Worm (Caenorhabditis elegans) whole organism, L1 larva: ENCODE results near the gene fbxc-17.

ENCODE experiments used
- C04F5.9 ChIP-seq: sonication (generic microtip); optimal IDR thresholded peaks from 2 replicates; lab custom pipeline; 2016; ENCODE audit warnings: missing genetic modification characterization, missing compliant biosample characterization
- C34B4.2 ChIP-seq: sonication (generic microtip); optimal IDR thresholded peaks from 2 replicates; lab custom pipeline; 2017; ENCODE audit warnings: mild to moderate bottlenecking, missing genetic modification characterization, missing compliant biosample characterization
- Y116A8C.19 ChIP-seq: sonication (generic microtip); optimal IDR thresholded peaks from 2 replicates; lab custom pipeline; 2016; ENCODE audit warnings: missing compliant biosample characterization, missing genetic modification characterization, borderline replicate concordance
- aha-1 ChIP-seq: fragments of 150-350 bp; optimal IDR thresholded peaks from 2 replicates; lab custom pipeline; 2014; ENCODE audit warnings: missing biosample characterization, missing genetic modification characterization
- alr-1 ChIP-seq: fragments of 200-800 bp; sonication (Bioruptor generic); optimal IDR thresholded peaks from 2 replicates; lab custom pipeline; 2018; ENCODE audit warnings: borderline replicate concordance, mild to moderate bottlenecking, missing genetic modification characterization, missing compliant biosample characterization
- ama-1 ChIP-seq: fragments of 150-350 bp; optimal IDR thresholded peaks from 2 replicates; lab custom pipeline; 2014
- ceh-8 ChIP-seq: fragments of 200-800 bp; sonication (Bioruptor generic); optimal IDR thresholded peaks from 2 replicates; lab custom pipeline; 2018; ENCODE audit warnings: mild to moderate bottlenecking, missing genetic modification characterization, moderate library complexity, missing compliant biosample characterization
- ceh-82 ChIP-seq, 3 experiments: fragments of 150-350 bp in 1 of 3; sonication (generic microtip) in 2 of 3; optimal IDR thresholded peaks; 2 replicates each; lab custom pipeline; 2014 to 2017; ENCODE audit warnings: missing biosample characterization in 3 of 3, missing genetic modification characterization in 3 of 3
- dpl-1 ChIP-seq, 3 experiments: fragments of 150-350 bp in 2 of 3; sonication (generic microtip) in 1 of 3; optimal IDR thresholded peaks; 2 replicates each; lab custom pipeline; 2014 to 2017; ENCODE audit warnings: missing biosample characterization in 3 of 3, missing genetic modification characterization in 3 of 3, missing genetic modification reagents in 3 of 3
- efl-1 ChIP-seq, 4 experiments: fragments of 150-350 bp; optimal IDR thresholded peaks in 3 of 4; peaks in 1 of 4; 1 replicate in 1 of 4; 2 replicates in 3 of 4; lab custom pipeline; 2014; ENCODE audit warnings: missing biosample characterization in 2 of 4, missing genetic modification characterization in 2 of 4, missing genetic modification reagents in 2 of 4
- elt-2 ChIP-seq: sonication (generic microtip); optimal IDR thresholded peaks from 2 replicates; lab custom pipeline; 2016; ENCODE audit warnings: missing genetic modification characterization, mild to moderate bottlenecking, inconsistent platforms, missing compliant biosample characterization, missing genetic modification reagents
- elt-3 ChIP-seq, 6 experiments: fragments of 150-350 bp in 1 of 6; sonication (generic microtip); optimal IDR thresholded peaks; 2 replicates each; lab custom pipeline; 2017 to 2018; ENCODE audit warnings: missing biosample characterization in 6 of 6, missing genetic modification characterization in 6 of 6, inconsistent platforms in 1 of 6
- fkh-10 ChIP-seq: sonication (generic microtip); optimal IDR thresholded peaks from 2 replicates; lab custom pipeline; 2017; ENCODE audit warnings: missing biosample characterization, missing genetic modification reagents, missing genetic modification characterization
- fkh-8 ChIP-seq: sonication (generic microtip); optimal IDR thresholded peaks from 2 replicates; lab custom pipeline; 2016; ENCODE audit warnings: mild to moderate bottlenecking, missing genetic modification characterization, missing compliant biosample characterization
- fos-1 ChIP-seq: fragments of 150-350 bp; optimal IDR thresholded peaks from 2 replicates; lab custom pipeline; 2014; ENCODE audit warnings: missing biosample characterization, missing genetic modification characterization
- isw-1 ChIP-seq: fragments of 200-800 bp; sonication (Bioruptor generic); IDR thresholded peaks from 2 replicates; pipeline ENCODE4 v1.3.6; 2022; ENCODE audit warnings: missing genetic modification characterization, missing compliant biosample characterization
- lin-14 ChIP-seq: fragments of 200-800 bp; sonication (Bioruptor generic); optimal IDR thresholded peaks from 2 replicates; lab custom pipeline; 2018; ENCODE audit warnings: mild to moderate bottlenecking, missing genetic modification characterization, moderate library complexity, missing compliant biosample characterization
- lin-35 ChIP-seq, 2 experiments: fragments of 150-350 bp; optimal IDR thresholded peaks; 2 replicates each; lab custom pipeline; 2014; ENCODE audit warnings: missing biosample characterization in 2 of 2, missing genetic modification characterization in 2 of 2, missing genetic modification reagents in 2 of 2
- lin-39 ChIP-seq: fragments of 150-350 bp; optimal IDR thresholded peaks from 2 replicates; lab custom pipeline; 2014; ENCODE audit warnings: missing biosample characterization, missing genetic modification reagents, missing genetic modification characterization
- mdl-1 ChIP-seq, 2 experiments: fragments of 150-350 bp; optimal IDR thresholded peaks; 2 replicates each; lab custom pipeline; 2014 to 2017; ENCODE audit warnings: missing biosample characterization in 2 of 2, missing genetic modification characterization in 2 of 2, inconsistent platforms in 1 of 2
- mef-2 ChIP-seq: fragments of 150-350 bp; optimal IDR thresholded peaks from 2 replicates; lab custom pipeline; 2014; ENCODE audit warnings: missing biosample characterization, missing genetic modification characterization
- nhr-11 ChIP-seq: fragments of 150-350 bp; optimal IDR thresholded peaks from 2 replicates; lab custom pipeline; 2014; ENCODE audit warnings: missing biosample characterization, missing genetic modification characterization
- nhr-19 ChIP-seq: fragments of 200-800 bp; sonication (Bioruptor generic); conservative IDR thresholded peaks from 2 replicates; pipeline ENCODE4 v1.3.6; 2022; ENCODE audit warnings: missing genetic modification characterization, missing compliant biosample characterization
- nhr-237 ChIP-seq: fragments of 150-350 bp; optimal IDR thresholded peaks from 2 replicates; lab custom pipeline; 2014; ENCODE audit warnings: missing biosample characterization, missing genetic modification characterization
- nhr-77 ChIP-seq: fragments of 150-350 bp; optimal IDR thresholded peaks from 2 replicates; lab custom pipeline; 2014; ENCODE audit warnings: missing biosample characterization, missing genetic modification characterization
- nhr-85 ChIP-seq: sonication (generic microtip); peaks from one replicate; lab custom pipeline; 2016; ENCODE audit warnings: missing genetic modification characterization, inconsistent platforms, missing compliant biosample characterization
- pag-3 ChIP-seq: sonication (generic microtip); optimal IDR thresholded peaks from 2 replicates; lab custom pipeline; 2017; ENCODE audit warnings: missing genetic modification characterization, mild to moderate bottlenecking, missing compliant biosample characterization, antibody characterized with exemption, borderline replicate concordance; ENCODE audit not compliant: insufficient read depth
- pqm-1 ChIP-seq: sonication (generic microtip); optimal IDR thresholded peaks from 3 replicates; lab custom pipeline; 2017; ENCODE audit warnings: missing biosample characterization, missing genetic modification characterization
- tlp-1 ChIP-seq: fragments of 150-350 bp; optimal IDR thresholded peaks from 2 replicates; lab custom pipeline; 2014; ENCODE audit warnings: missing biosample characterization, missing genetic modification characterization
- unc-130 ChIP-seq: fragments of 150-350 bp; optimal IDR thresholded peaks from 2 replicates; lab custom pipeline; 2017; ENCODE audit warnings: missing biosample characterization, missing genetic modification characterization, inconsistent platforms
- unc-86 ChIP-seq: sonication (generic microtip); optimal IDR thresholded peaks from 2 replicates; lab custom pipeline; 2016; ENCODE audit warnings: missing genetic modification characterization, missing compliant biosample characterization
- unc-98 ChIP-seq: fragments of 200-800 bp; sonication (Bioruptor generic); IDR thresholded peaks from 2 replicates; pipeline ENCODE4 v1.3.6; 2022; ENCODE audit warnings: missing genetic modification characterization, missing compliant biosample characterization
- xbp-1 ChIP-seq: sonication (generic microtip); optimal IDR thresholded peaks from 2 replicates; lab custom pipeline; 2016; ENCODE audit warnings: missing genetic modification characterization, missing compliant biosample characterization
- zag-1 ChIP-seq: fragments of 150-350 bp; optimal IDR thresholded peaks from 2 replicates; lab custom pipeline; 2014; ENCODE audit warnings: missing biosample characterization, missing genetic modification characterization
- zip-4 ChIP-seq: fragments of 200-800 bp; sonication (Bioruptor generic); optimal IDR thresholded peaks from 2 replicates; lab custom pipeline; 2018; ENCODE audit warnings: mild to moderate bottlenecking, missing genetic modification characterization, moderate library complexity, missing compliant biosample characterization

Gene fbxc-17

ce11 chrII:950374-950773 lies 28.7 kb downstream of the fbxc-17 start:
- TF ChIP-seq elt-3 (tag; optimal IDR thresholded peaks at IDR 0.05; lab: Kevin White, UChicago) (no peak), ceh-8 (GFP tag; lab: Kevin White, UChicago) (no peak), nhr-77 (no peak), zip-4 (GFP tag; lab: Kevin White, UChicago) (peak; percentile 48), xbp-1 (no peak), fkh-10 (GFP tag; lab: Kevin White, UChicago) (no peak), zag-1 (tag; lab: Kevin White, UChicago) (no peak), unc-86 (tag; lab: Kevin White, UChicago) (peak; percentile 21), mdl-1 (tag; optimal IDR thresholded peaks at IDR 0.05; lab: Kevin White, UChicago) (no peak), nhr-11 (tag; lab: Kevin White, UChicago) (no peak), dpl-1 (GFP tag; optimal IDR thresholded peaks at IDR 0.05; lab: Kevin White, UChicago) (peak in 1 of 3 experiments; percentile 17), lin-35 (GFP tag; optimal IDR thresholded peaks at IDR 0.05; lab: Kevin White, UChicago) (peak in 1 of 2 experiments; percentile 2), unc-130 (tag; lab: Kevin White, UChicago) (no peak), Y116A8C.19 (tag; lab: Kevin White, UChicago) (no peak), mef-2 (tag; lab: Kevin White, UChicago) (no peak), fos-1 (tag; lab: Kevin White, UChicago) (no peak), ceh-82 (tag; optimal IDR thresholded peaks at IDR 0.05; lab: Kevin White, UChicago) (peak in 2 of 3 experiments; percentile 19 to 45), isw-1 (GFP tag; lab: Robert Waterston, UW) (peak; percentile 19; the same call in 1 of the 2 replicates), lin-14 (GFP tag; lab: Kevin White, UChicago) (peak; percentile 56), fkh-8 (peak; percentile 52)

ce11 chrII:948091-948490 lies 30.9 kb downstream of the fbxc-17 start, which contains the start of gene fbxc-32:
TSS of gene fbxc-32 (minus strand) at chrII:948191.
- TF ChIP-seq nhr-237 (tag; lab: Kevin White, UChicago) (no peak), unc-86 (tag; lab: Kevin White, UChicago) (no peak), lin-39 (tag; lab: Kevin White, UChicago) (no peak), nhr-19 (GFP tag; lab: Robert Waterston, UW) (no peak), tlp-1 (tag; lab: Kevin White, UChicago) (no peak), unc-98 (GFP tag; lab: Robert Waterston, UW) (no peak), C04F5.9 (no peak), ama-1 (lab: Kevin White, UChicago) (no peak)

- TF ChIP-seq pag-3 (no peak), aha-1 (tag; lab: Kevin White, UChicago) (no peak), ceh-82 (tag; optimal IDR thresholded peaks at IDR 0.05; lab: Kevin White, UChicago) (no peak), fkh-8 (no peak), C34B4.2 (tag; lab: Kevin White, UChicago) (no peak), lin-35 (GFP tag; optimal IDR thresholded peaks at IDR 0.05; lab: Kevin White, UChicago) (peak in 1 of 2 experiments; percentile 20), elt-2 (tag; lab: Kevin White, UChicago) (peak; percentile 94), nhr-11 (tag; lab: Kevin White, UChicago) (no peak), efl-1 (optimal IDR thresholded peaks at IDR 0.05; lab: Kevin White, UChicago) (no peak), efl-1 (GFP tag; optimal IDR thresholded peaks at IDR 0.05 in 1 of 2; lab: Kevin White, UChicago) (no peak), pqm-1 (tag; lab: Kevin White, UChicago) (peak; percentile 15), alr-1 (tag; lab: Kevin White, UChicago) (no peak)
Observed at ce11 chrII:943773-944172, 35.3 kb downstream of the fbxc-17 start, which contains the start of gene clec-43. TSS of gene clec-43 (plus strand) at chrII:944066.

ce11 chrII:940779-941178 lies 38.3 kb downstream of the fbxc-17 start, which contains the start of gene fbxc-36:
TSS of gene fbxc-36 (plus strand) at chrII:940983.
- TF ChIP-seq efl-1 (optimal IDR thresholded peaks at IDR 0.05; lab: Kevin White, UChicago) (no peak), efl-1 (GFP tag; optimal IDR thresholded peaks at IDR 0.05 in 1 of 2; lab: Kevin White, UChicago) (peak in 1 of 2 experiments; percentile 86), zip-4 (GFP tag; lab: Kevin White, UChicago) (no peak), nhr-85 (tag; lab: Kevin White, UChicago) (peak; percentile 67), lin-35 (GFP tag; optimal IDR thresholded peaks at IDR 0.05; lab: Kevin White, UChicago) (peak in 1 of 2 experiments; percentile 42), mdl-1 (tag; optimal IDR thresholded peaks at IDR 0.05; lab: Kevin White, UChicago) (peak in 1 of 2 experiments; percentile 5)
